Fruit fly (Drosophila melanogaster) whole organism, embryonic: ENCODE measurements around the gene Gmppb.
A peak's percentile ranks its signal among the peaks of the same experiment; 100 is the strongest.

Experiments used
- Bgb ChIP-seq: fragments of 200-800 bp; sonication (Bioruptor generic); IDR thresholded peaks from 2 replicates; pipeline ENCODE4 v1.3.6; 2022; ENCODE audit warnings: missing biosample characterization, missing genetic modification characterization; ENCODE audit not compliant: partially characterized antibody
- BtbVII ChIP-seq: fragments of 200-800 bp; sonication (Bioruptor generic); optimal IDR thresholded peaks from 3 replicates; lab custom pipeline; 2017; ENCODE audit warnings: missing biosample characterization, mild to moderate bottlenecking, missing genetic modification characterization
- CG11560 ChIP-seq: fragments of 200-800 bp; sonication (Bioruptor generic); IDR thresholded peaks from 3 replicates; pipeline ENCODE4 v1.3.6; 2022; ENCODE audit warnings: missing biosample characterization, missing genetic modification characterization
- CG12769 ChIP-seq: fragments of 200-800 bp; sonication (Bioruptor generic); optimal IDR thresholded peaks from 2 replicates; lab custom pipeline; 2019; ENCODE audit warnings: missing biosample characterization, mild to moderate bottlenecking, missing genetic modification characterization, moderate library complexity
- CG1602 ChIP-seq: fragments of 200-800 bp; sonication (Bioruptor generic); optimal IDR thresholded peaks from 3 replicates; lab custom pipeline; 2016; ENCODE audit warnings: missing biosample characterization, missing genetic modification characterization
- CG17829 ChIP-seq: fragments of 200-800 bp; optimal IDR thresholded peaks from 2 replicates; lab custom pipeline; 2019; ENCODE audit warnings: missing biosample characterization, mild to moderate bottlenecking, missing genetic modification characterization, moderate library complexity
- CG18619 ChIP-seq: fragments of 200-800 bp; sonication (Bioruptor generic); optimal IDR thresholded peaks from 3 replicates; lab custom pipeline; 2017; ENCODE audit warnings: missing biosample characterization, mild to moderate bottlenecking, missing genetic modification characterization
- CG2199 ChIP-seq: fragments of 200-800 bp; sonication (Bioruptor generic); IDR thresholded peaks from 3 replicates; pipeline ENCODE4 v1.3.6; 2022; ENCODE audit warnings: missing biosample characterization, missing genetic modification characterization
- CG34376 ChIP-seq: fragments of 200-800 bp; sonication (Bioruptor generic); optimal IDR thresholded peaks from 2 replicates; lab custom pipeline; 2018; ENCODE audit warnings: missing biosample characterization, mild to moderate bottlenecking, missing genetic modification characterization
- CG34422 ChIP-seq: fragments of 200-800 bp; sonication (Bioruptor generic); IDR thresholded peaks from 3 replicates; pipeline ENCODE4 v1.3.6; 2022; ENCODE audit warnings: missing biosample characterization, missing genetic modification characterization
- CG3847 ChIP-seq: fragments of 200-800 bp; sonication (Bioruptor generic); IDR thresholded peaks from 2 replicates; pipeline ENCODE4 v1.3.6; 2022; ENCODE audit warnings: missing biosample characterization, missing genetic modification characterization
- CG4360 ChIP-seq: fragments of 200-800 bp; sonication (Bioruptor generic); IDR thresholded peaks from 2 replicates; pipeline ENCODE4 v1.3.6; 2022; ENCODE audit warnings: missing biosample characterization, missing genetic modification characterization
- CG5245 ChIP-seq: fragments of 200-800 bp; sonication (Bioruptor generic); optimal IDR thresholded peaks from 3 replicates; lab custom pipeline; 2016; ENCODE audit warnings: missing biosample characterization, missing genetic modification characterization
- CG6654 ChIP-seq: fragments of 200-800 bp; sonication (Bioruptor generic); optimal IDR thresholded peaks from 2 replicates; lab custom pipeline; 2017; ENCODE audit warnings: missing biosample characterization, mild to moderate bottlenecking, missing genetic modification characterization
- CG6683 ChIP-seq: fragments of 200-800 bp; sonication (Bioruptor generic); optimal IDR thresholded peaks from 2 replicates; lab custom pipeline; 2017; ENCODE audit warnings: missing biosample characterization, mild to moderate bottlenecking, missing genetic modification characterization, missing genetic modification reagents
- CG7839 ChIP-seq: fragments of 200-800 bp; sonication (Bioruptor generic); optimal IDR thresholded peaks from 3 replicates; lab custom pipeline; 2018; ENCODE audit warnings: missing biosample characterization, mild to moderate bottlenecking, missing genetic modification characterization, moderate library complexity
- CG8388 ChIP-seq: fragments of 200-800 bp; sonication (Bioruptor generic); optimal IDR thresholded peaks from 2 replicates; lab custom pipeline; 2019; ENCODE audit warnings: missing biosample characterization, mild to moderate bottlenecking, missing genetic modification characterization, moderate library complexity
- CG8478 ChIP-seq: fragments of >200 bp; optimal IDR thresholded peaks from 2 replicates; lab custom pipeline; 2018
- CG9727 ChIP-seq: fragments of 200-800 bp; sonication (Bioruptor generic); optimal IDR thresholded peaks from 3 replicates; lab custom pipeline; 2017; ENCODE audit warnings: missing biosample characterization, mild to moderate bottlenecking, missing genetic modification characterization
- Dip2 ChIP-seq: fragments of 200-800 bp; sonication (Bioruptor generic); IDR thresholded peaks from 2 replicates; pipeline ENCODE4 v1.3.6; 2022; ENCODE audit warnings: missing biosample characterization, missing genetic modification characterization
- Eip74EF ChIP-seq, 2 experiments: fragments of 200-800 bp in 1 of 2; fragments of >200 bp in 1 of 2; sonication (Bioruptor generic) in 1 of 2; optimal IDR thresholded peaks; 2 replicates each; lab custom pipeline; 2017 to 2019; ENCODE audit warnings: missing biosample characterization in 2 of 2, missing genetic modification characterization in 2 of 2, mild to moderate bottlenecking in 1 of 2, moderate library complexity in 1 of 2
- HHEX ChIP-seq: fragments of 200-800 bp; sonication (Bioruptor generic); optimal IDR thresholded peaks from 3 replicates; lab custom pipeline; 2017; ENCODE audit warnings: missing biosample characterization, mild to moderate bottlenecking, missing genetic modification characterization, missing genetic modification reagents
- MBD-R2 ChIP-seq: fragments of 200-800 bp; sonication (Bioruptor generic); IDR thresholded peaks from 2 replicates; pipeline ENCODE4 v1.3.6; 2022; ENCODE audit warnings: missing biosample characterization, missing genetic modification characterization
- MESR4 ChIP-seq: fragments of 200-800 bp; sonication (Bioruptor generic); optimal IDR thresholded peaks from 2 replicates; lab custom pipeline; 2018; ENCODE audit warnings: missing biosample characterization, mild to moderate bottlenecking, missing genetic modification characterization, moderate library complexity
- Myb ChIP-seq: fragments of 200-800 bp; sonication (Bioruptor generic); optimal IDR thresholded peaks from 2 replicates; lab custom pipeline; 2016; ENCODE audit warnings: missing biosample characterization, missing genetic modification characterization
- NC2β ChIP-seq: fragments of 200-800 bp; sonication (Bioruptor generic); optimal IDR thresholded peaks from 2 replicates; lab custom pipeline; 2016; ENCODE audit warnings: missing biosample characterization, missing genetic modification characterization
- NfI ChIP-seq: fragments of 200-800 bp; sonication (Bioruptor generic); optimal IDR thresholded peaks from 3 replicates; lab custom pipeline; 2018; ENCODE audit warnings: missing biosample characterization, mild to moderate bottlenecking, missing genetic modification characterization, moderate library complexity
- Stat92E ChIP-seq, 3 experiments: fragments of >200 bp in 2 of 3; fragments of 200-800 bp in 1 of 3; sonication (Bioruptor generic) in 1 of 3; optimal IDR thresholded peaks; 2 replicates each; lab custom pipeline; 2017 to 2019; ENCODE audit warnings: missing biosample characterization in 3 of 3, missing genetic modification characterization in 3 of 3, mild to moderate bottlenecking in 1 of 3, moderate library complexity in 1 of 3
- Vsx1 ChIP-seq: fragments of 200-800 bp; sonication (Bioruptor generic); optimal IDR thresholded peaks from 2 replicates; lab custom pipeline; 2017; ENCODE audit warnings: missing biosample characterization, mild to moderate bottlenecking, missing genetic modification characterization, missing genetic modification reagents
- ara ChIP-seq: fragments of 200-800 bp; sonication (Bioruptor generic); IDR thresholded peaks from 2 replicates; pipeline ENCODE4 v1.3.6; 2022; ENCODE audit warnings: missing biosample characterization, missing genetic modification characterization
- ash1 ChIP-seq: fragments of 200-800 bp; sonication (Bioruptor generic); optimal IDR thresholded peaks from 2 replicates; lab custom pipeline; 2018; ENCODE audit warnings: missing biosample characterization, mild to moderate bottlenecking, missing genetic modification characterization
- bigmax ChIP-seq: fragments of 200-800 bp; sonication (Bioruptor generic); optimal IDR thresholded peaks from 2 replicates; lab custom pipeline; 2018; ENCODE audit warnings: missing biosample characterization, mild to moderate bottlenecking, missing genetic modification characterization
- corto ChIP-seq: fragments of 200-800 bp; sonication (Bioruptor generic); optimal IDR thresholded peaks from 2 replicates; lab custom pipeline; 2016; ENCODE audit warnings: missing biosample characterization, mild to moderate bottlenecking, missing genetic modification characterization, moderate library complexity
- crol ChIP-seq: fragments of 200-800 bp; sonication (Bioruptor generic); IDR thresholded peaks from 2 replicates; pipeline ENCODE4 v1.3.6; 2022; ENCODE audit warnings: missing biosample characterization, missing genetic modification characterization
- dan ChIP-seq: fragments of 200-800 bp; sonication (Bioruptor generic); IDR thresholded peaks from 2 replicates; pipeline ENCODE4 v1.3.6; 2022; ENCODE audit warnings: missing biosample characterization, missing genetic modification characterization
- fd102C ChIP-seq: fragments of 200-800 bp; sonication (Bioruptor generic); optimal IDR thresholded peaks from 2 replicates; lab custom pipeline; 2018; ENCODE audit warnings: missing biosample characterization, mild to moderate bottlenecking, missing genetic modification characterization, moderate library complexity
- ftz-f1 ChIP-seq: fragments of 200-800 bp; sonication (Bioruptor generic); optimal IDR thresholded peaks from 2 replicates; lab custom pipeline; 2016; ENCODE audit warnings: missing biosample characterization, missing genetic modification characterization
- fu2 ChIP-seq: fragments of 200-800 bp; sonication (Bioruptor generic); optimal IDR thresholded peaks from 2 replicates; lab custom pipeline; 2016; ENCODE audit warnings: missing biosample characterization, missing genetic modification characterization
- hkb ChIP-seq, 2 experiments: fragments of 200-800 bp in 1 of 2; fragments of >200 bp in 1 of 2; sonication (Bioruptor generic) in 1 of 2; IDR thresholded peaks in 1 of 2; optimal IDR thresholded peaks in 1 of 2; 2 replicates each; pipeline versions ENCODE4 v1.3.6 to Lab custom; 2017 to 2022; ENCODE audit warnings: missing biosample characterization in 1 of 2, missing genetic modification characterization in 1 of 2
- ken ChIP-seq: fragments of 200-800 bp; sonication (Bioruptor generic); IDR thresholded peaks from 3 replicates; pipeline ENCODE4 v1.3.6; 2022; ENCODE audit warnings: missing biosample characterization, missing genetic modification characterization
- lola ChIP-seq, 3 experiments: fragments of >200 bp in 2 of 3; fragments of 200-800 bp in 1 of 3; sonication (Bioruptor generic) in 1 of 3; optimal IDR thresholded peaks; 2 replicates each; lab custom pipeline; 2017 to 2019; ENCODE audit warnings: missing biosample characterization in 3 of 3, missing genetic modification characterization in 3 of 3, mild to moderate bottlenecking in 1 of 3, moderate library complexity in 1 of 3
- maf-S ChIP-seq: fragments of 200-800 bp; sonication (Bioruptor generic); optimal IDR thresholded peaks from 2 replicates; lab custom pipeline; 2016; ENCODE audit warnings: missing biosample characterization, missing genetic modification characterization
- onecut ChIP-seq: fragments of 200-800 bp; sonication (Bioruptor generic); IDR thresholded peaks from 2 replicates; pipeline ENCODE4 v1.3.6; 2022; ENCODE audit warnings: missing biosample characterization, missing genetic modification characterization
- pan ChIP-seq, 4 experiments: fragments of >200 bp in 3 of 4; fragments of 200-800 bp in 1 of 4; sonication (Bioruptor generic) in 1 of 4; optimal IDR thresholded peaks in 3 of 4; IDR thresholded peaks in 1 of 4; 2 replicates each; pipeline versions ENCODE4 v1.3.6 to Lab custom; 2017 to 2022; ENCODE audit warnings: missing biosample characterization in 2 of 4, missing genetic modification characterization in 2 of 4, mixed read lengths in 1 of 4
- sens ChIP-seq: fragments of 200-800 bp; sonication (Bioruptor generic); peaks from one replicate; lab custom pipeline; 2016; ENCODE audit warnings: missing biosample characterization, missing genetic modification characterization
- stc ChIP-seq: fragments of 200-800 bp; sonication (Bioruptor generic); IDR thresholded peaks from 2 replicates; pipeline ENCODE4 v1.3.6; 2022; ENCODE audit warnings: missing biosample characterization, missing genetic modification characterization
- tap ChIP-seq: fragments of 200-800 bp; optimal IDR thresholded peaks from 3 replicates; lab custom pipeline; 2019; ENCODE audit warnings: missing biosample characterization, mild to moderate bottlenecking, missing genetic modification characterization, moderate library complexity
- toy ChIP-seq: fragments of 200-800 bp; sonication (Bioruptor generic); IDR thresholded peaks from 2 replicates; pipeline ENCODE4 v1.3.6; 2022; ENCODE audit warnings: missing biosample characterization, missing genetic modification characterization
- twi ChIP-seq: fragments of 200-800 bp; optimal IDR thresholded peaks from 2 replicates; lab custom pipeline; 2019; ENCODE audit warnings: missing biosample characterization, mild to moderate bottlenecking, missing genetic modification characterization, moderate library complexity
- vnd ChIP-seq: fragments of 200-800 bp; sonication (Bioruptor generic); IDR thresholded peaks from 3 replicates; pipeline ENCODE4 v1.3.6; 2022; ENCODE audit warnings: missing biosample characterization, missing genetic modification characterization; ENCODE audit not compliant: partially characterized antibody
- z ChIP-seq: fragments of 200-800 bp; sonication (Bioruptor generic); IDR thresholded peaks from 3 replicates; pipeline ENCODE4 v1.3.6; 2022; ENCODE audit warnings: missing biosample characterization, missing genetic modification characterization

The Gmppb gene

DNA sequence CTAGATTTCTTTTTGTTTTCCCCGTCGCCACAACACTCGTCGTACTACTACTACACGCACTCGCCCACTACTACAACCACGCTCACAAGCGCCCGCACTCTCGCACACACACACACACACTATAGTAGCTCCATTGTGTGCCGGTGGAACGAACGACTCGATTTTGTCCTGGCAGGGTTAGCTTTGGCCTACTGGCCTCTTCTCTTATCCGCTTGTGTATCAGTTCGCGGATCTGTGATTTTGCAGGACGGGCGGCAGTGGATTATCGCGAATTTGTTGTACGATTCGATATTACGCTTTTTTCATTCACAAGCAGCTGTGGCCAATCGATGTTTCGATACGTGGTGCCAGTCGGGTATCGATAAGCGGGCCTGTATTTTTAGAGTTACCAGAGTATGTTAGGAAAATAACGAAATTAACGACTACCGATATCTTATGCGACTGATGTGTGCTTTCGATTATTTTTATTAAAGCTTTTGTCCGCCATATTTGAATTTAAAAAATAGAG, 9.9 kb downstream of the Gmppb start, which contains the start of gene CG14657 (continued):
- TF ChIP-seq fd102C (GFP tag; lab: Kevin White, UChicago) (no peak), Eip74EF (GFP tag; optimal IDR thresholded peaks at IDR 0.05; lab: Kevin White, UChicago) (no peak), ara (GFP tag; lab: Robert Waterston, UW) (0 out of 2 replicates have a peak, but pooled peaks have one; percentile 29), Vsx1 (no peak), ken (GFP tag; lab: Robert Waterston, UW) (no peak), CG1602 (GFP tag; lab: Kevin White, UChicago) (no peak), CG6654 (no peak), HHEX (GFP tag; lab: Kevin White, UChicago) (no peak), CG7839 (tag; lab: Kevin White, UChicago) (no peak), BtbVII (no peak), CG3847 (GFP tag; lab: Robert Waterston, UW) (peak; percentile 56), bigmax (GFP tag; lab: Kevin White, UChicago) (peak; percentile 23), CG18619 (no peak), vnd (GFP tag; lab: Robert Waterston, UW) (peak; percentile 91), lola (GFP tag; optimal IDR thresholded peaks at IDR 0.05; lab: Kevin White, UChicago) (no peak), tap (tag; lab: Kevin White, UChicago) (no peak), CG6683 (GFP tag; lab: Kevin White, UChicago) (peak; percentile 44), onecut (GFP tag; lab: Robert Waterston, UW) (no peak), CG9727 (GFP tag; lab: Kevin White, UChicago) (peak; percentile 27), hkb (optimal IDR thresholded peaks at IDR 0.05; lab: Kevin White, UChicago) (no peak), hkb (GFP tag; IDR thresholded peaks at IDR 0.05; lab: Robert Waterston, UW) (no peak), CG8478 (lab: Kevin White, UChicago) (peak; percentile 93), CG5245 (GFP tag; lab: Kevin White, UChicago) (no peak), Dip2 (GFP tag; lab: Robert Waterston, UW) (no peak), twi (tag; lab: Kevin White, UChicago) (no peak), CG8388 (GFP tag; lab: Kevin White, UChicago) (no peak), MBD-R2 (GFP tag; lab: Robert Waterston, UW) (peak; percentile 62), ash1 (GFP tag; lab: Kevin White, UChicago) (no peak), toy (GFP tag; lab: Robert Waterston, UW) (no peak), pan (optimal IDR thresholded peaks at IDR 0.05; lab: Kevin White, UChicago) (no peak), pan (GFP tag; optimal IDR thresholded peaks at IDR 0.05 in 1 of 2, IDR thresholded peaks at IDR 0.05 in 1 of 2) (no peak), Myb (GFP tag; lab: Kevin White, UChicago) (peak; percentile 62), maf-S (no peak), MESR4 (GFP tag; lab: Kevin White, UChicago) (peak; percentile 98), Stat92E (GFP tag; optimal IDR thresholded peaks at IDR 0.05; lab: Kevin White, UChicago) (peak in 1 of 3 experiments; percentile 90), CG17829 (peak; percentile 47), dan (no peak), CG34376 (GFP tag; lab: Kevin White, UChicago) (peak; percentile 53)

DNA sequence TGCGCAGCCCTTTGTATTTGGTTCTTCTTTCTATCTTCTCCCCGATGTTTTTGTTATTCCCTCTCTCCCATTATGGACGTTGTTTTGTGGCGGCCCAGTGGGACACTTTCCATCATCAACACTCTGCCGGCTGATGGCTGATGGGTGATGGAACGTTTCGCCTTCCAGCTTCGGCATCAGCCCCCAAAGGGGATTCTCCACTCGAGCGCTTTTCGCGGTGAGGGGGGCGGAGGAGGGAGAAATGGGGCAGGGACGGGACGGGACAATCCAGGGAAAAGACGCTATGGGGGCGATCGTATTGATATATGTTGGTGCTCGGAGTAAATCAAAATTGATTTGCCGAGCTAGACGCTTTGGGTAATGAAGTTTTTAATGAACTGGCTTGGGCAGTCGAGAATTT, 13.9 kb downstream of the Gmppb start:
- peak; percentile 89 for TF ChIP-seq crol (GFP tag; lab: Robert Waterston, UW)
- TF ChIP-seq NfI (GFP tag; lab: Kevin White, UChicago) = no peak
- peak; percentile 49 for TF ChIP-seq CG12769 (tag; lab: Kevin White, UChicago)
- no peak for TF ChIP-seq sens (GFP tag; lab: Kevin White, UChicago)
- TF ChIP-seq corto (GFP tag; lab: Kevin White, UChicago) = no peak
- TF ChIP-seq CG11560 (tag; lab: Robert Waterston, UW) = no peak
- no peak for TF ChIP-seq Bgb (GFP tag; lab: Robert Waterston, UW)
- no peak for TF ChIP-seq ftz-f1 (GFP tag; lab: Kevin White, UChicago)
- TF ChIP-seq CG34422 (GFP tag; lab: Robert Waterston, UW) = 0 out of 3 replicates have a peak, but pooled peaks have one; percentile 17
- no peak for TF ChIP-seq NC2β (GFP tag; lab: Kevin White, UChicago)
- TF ChIP-seq fu2 (GFP tag; lab: Kevin White, UChicago) = no peak
- TF ChIP-seq stc (GFP tag; lab: Robert Waterston, UW) = no peak
- peak; percentile 71; the same call in 1 of the 3 replicates for TF ChIP-seq CG2199 (GFP tag; lab: Robert Waterston, UW)
- 0 out of 2 replicates have a peak, but pooled peaks have one; percentile 18 for TF ChIP-seq CG4360 (GFP tag; lab: Robert Waterston, UW)
- TF ChIP-seq z (GFP tag; lab: Robert Waterston, UW) = no peak
